Fruit fly (Drosophila melanogaster): ENCODE measurements around the gene CG5043.

The CG5043 gene

dm6 chr2L:17385221-17385529 is 48.5 kb upstream of the CG5043 start (continued):
- TF ChIP-seq salr (GFP tag; optimal IDR thresholded peaks at IDR 0.05) (peak; percentile 90 to 97), ss (GFP tag; optimal IDR thresholded peaks at IDR 0.05) (peak; percentile 99), Eip78C (GFP tag) (peak; percentile 93), CG8119 (GFP tag; IDR thresholded peaks at IDR 0.05) (peak; percentile 89), CG10631 (GFP tag; optimal IDR thresholded peaks at IDR 0.05) (peak; percentile 76), cyc (GFP tag; optimal IDR thresholded peaks at IDR 0.05) (peak; percentile 17), CG9139 (GFP tag; optimal IDR thresholded peaks at IDR 0.05) (peak; percentile 98), CG11902 (GFP tag; optimal IDR thresholded peaks at IDR 0.05) (no peak), dsx (GFP tag; optimal IDR thresholded peaks at IDR 0.05; ENCODE audit: poor library complexity, severe bottlenecking) (peak; percentile 97), CG4318 (GFP tag; optimal IDR thresholded peaks at IDR 0.05) (peak; percentile 45), CG7368 (GFP tag; optimal IDR thresholded peaks at IDR 0.05) (peak; percentile 83), CG6808 (GFP tag; optimal IDR thresholded peaks at IDR 0.05) (peak; percentile 98), dac (GFP tag; optimal IDR thresholded peaks at IDR 0.05) (peak; percentile 85), CG6163 (GFP tag; IDR thresholded peaks at IDR 0.05) (peak; percentile 98), svp (GFP tag) (peak; percentile 81), CG6854 (GFP tag; optimal IDR thresholded peaks at IDR 0.05) (peak; percentile 96), CG6276 (GFP tag; optimal IDR thresholded peaks at IDR 0.05) (peak; percentile 92), CG16779 (tag; optimal IDR thresholded peaks at IDR 0.05) (peak; percentile 97), fd59A (GFP tag; optimal IDR thresholded peaks at IDR 0.05) (peak; percentile 91), esn (GFP tag; optimal IDR thresholded peaks at IDR 0.05) (peak; percentile 74)

- TF ChIP-seq eg (GFP tag; IDR thresholded peaks at IDR 0.05) (no peak), fkh (GFP tag; optimal IDR thresholded peaks at IDR 0.05) (peak; percentile 72), CG4318 (GFP tag; optimal IDR thresholded peaks at IDR 0.05) (no peak), vri (GFP tag; optimal IDR thresholded peaks at IDR 0.05) (peak; percentile 64), esn (GFP tag; optimal IDR thresholded peaks at IDR 0.05) (peak; percentile 1)
Observed at dm6 chr2L:17387735-17388367, 45.8 kb upstream of the CG5043 start.

dm6 chr2L:17389104-17389503 is 44.6 kb upstream of the CG5043 start:
- peak; percentile 65 for TF ChIP-seq CG9139 (GFP tag; optimal IDR thresholded peaks at IDR 0.05)
- TF ChIP-seq CG1621 (tag; optimal IDR thresholded peaks at IDR 0.05): peak; percentile 80
- TF ChIP-seq CG8319 (GFP tag; optimal IDR thresholded peaks at IDR 0.05): no peak
- peak; percentile 36 for TF ChIP-seq CG3919 (GFP tag; optimal IDR thresholded peaks at IDR 0.05)
- TF ChIP-seq fd59A (GFP tag; optimal IDR thresholded peaks at IDR 0.05): no peak
- no peak for TF ChIP-seq Eip93F (GFP tag; optimal IDR thresholded peaks at IDR 0.05)
- peak; percentile 50 for TF ChIP-seq Sox102F (GFP tag; optimal IDR thresholded peaks at IDR 0.05)
- TF ChIP-seq CG6276 (GFP tag; optimal IDR thresholded peaks at IDR 0.05): peak; percentile 61
- peak; percentile 41 for TF ChIP-seq net (GFP tag; optimal IDR thresholded peaks at IDR 0.05)
- peak; percentile 74 for TF ChIP-seq vri (GFP tag; optimal IDR thresholded peaks at IDR 0.05)
- no peak for TF ChIP-seq Eip75B (GFP tag; optimal IDR thresholded peaks at IDR 0.05)
- peak; percentile 24 for TF ChIP-seq CG32006 (GFP tag; optimal IDR thresholded peaks at IDR 0.05)
- TF ChIP-seq Eip78C (GFP tag): peak; percentile 65
- TF ChIP-seq spab (GFP tag; optimal IDR thresholded peaks at IDR 0.05): peak; percentile 31
- peak; percentile 46 for TF ChIP-seq Blimp-1 (GFP tag; optimal IDR thresholded peaks at IDR 0.05)
- peak; percentile 56; the same call in 2 of the 3 replicates for TF ChIP-seq CG8119 (GFP tag; IDR thresholded peaks at IDR 0.05)
- peak; percentile 38 for TF ChIP-seq CG10669 (GFP tag; optimal IDR thresholded peaks at IDR 0.05)
- no peak for TF ChIP-seq fd85E (GFP tag; optimal IDR thresholded peaks at IDR 0.05)
- peak; percentile 42 for TF ChIP-seq CG3032 (tag; optimal IDR thresholded peaks at IDR 0.05)
- TF ChIP-seq topi (GFP tag; optimal IDR thresholded peaks at IDR 0.05): peak; percentile 20
- TF ChIP-seq Lpt (GFP tag; optimal IDR thresholded peaks at IDR 0.05): peak; percentile 37
- TF ChIP-seq ss (GFP tag; optimal IDR thresholded peaks at IDR 0.05): peak; percentile 60 to 74
- TF ChIP-seq lz (GFP tag; optimal IDR thresholded peaks at IDR 0.05): no peak
- no peak for TF ChIP-seq dac (GFP tag; optimal IDR thresholded peaks at IDR 0.05)
- TF ChIP-seq CG11902 (GFP tag; optimal IDR thresholded peaks at IDR 0.05): no peak
- peak; percentile 33 for TF ChIP-seq Sox14 (GFP tag; optimal IDR thresholded peaks at IDR 0.05)
- TF ChIP-seq pdm3 (GFP tag; optimal IDR thresholded peaks at IDR 0.05): no peak
- peak; percentile 29 for TF ChIP-seq esn (GFP tag; optimal IDR thresholded peaks at IDR 0.05)
- no peak for TF ChIP-seq Met (GFP tag; optimal IDR thresholded peaks at IDR 0.05)
- TF ChIP-seq salr (GFP tag; optimal IDR thresholded peaks at IDR 0.05): peak in 1 of 2 experiments; percentile 38
- TF ChIP-seq CG6854 (GFP tag; optimal IDR thresholded peaks at IDR 0.05): peak; percentile 60
- TF ChIP-seq fkh (GFP tag; optimal IDR thresholded peaks at IDR 0.05): peak; percentile 40
- peak; percentile 49 for TF ChIP-seq CG6808 (GFP tag; optimal IDR thresholded peaks at IDR 0.05)
- peak; percentile 87 for TF ChIP-seq svp (GFP tag)
- TF ChIP-seq Ets96B (tag; optimal IDR thresholded peaks at IDR 0.05): peak; percentile 45
- TF ChIP-seq CG15336 (GFP tag; IDR thresholded peaks at IDR 0.05): no peak
- peak; percentile 43 for TF ChIP-seq CG16779 (tag; optimal IDR thresholded peaks at IDR 0.05)
- peak; percentile 81; the same call in 2 of the 3 replicates for TF ChIP-seq CG6163 (GFP tag; IDR thresholded peaks at IDR 0.05)
